Worm (Caenorhabditis elegans) whole organism, L3 larva: Measurements from ENCODE around the gene mfsd-11.

Source experiments
- R02D3.7 ChIP-seq: fragments of 150-350 bp; optimal IDR thresholded peaks from 2 replicates; lab custom pipeline; 2014; ENCODE audit warnings: missing biosample characterization, missing genetic modification characterization
- ama-1 ChIP-seq: fragments of 150-350 bp; optimal IDR thresholded peaks from 2 replicates; lab custom pipeline; 2018
- ceh-28 ChIP-seq: fragments of 150-350 bp; optimal IDR thresholded peaks from 2 replicates; lab custom pipeline; 2014; ENCODE audit warnings: missing biosample characterization, missing genetic modification reagents, missing genetic modification characterization
- ceh-9 ChIP-seq: sonication (generic microtip); optimal IDR thresholded peaks from 2 replicates; lab custom pipeline; 2018; ENCODE audit warnings: missing biosample characterization, missing genetic modification characterization
- egl-27 ChIP-seq: sonication (generic microtip); optimal IDR thresholded peaks from 4 replicates; lab custom pipeline; 2017; ENCODE audit warnings: missing biosample characterization, missing genetic modification reagents, missing genetic modification characterization
- egl-5 ChIP-seq: fragments of 150-350 bp; optimal IDR thresholded peaks from 2 replicates; lab custom pipeline; 2017; ENCODE audit warnings: missing biosample characterization, missing genetic modification reagents, missing genetic modification characterization, inconsistent platforms
- elt-1 ChIP-seq: fragments of 150-350 bp; optimal IDR thresholded peaks from 2 replicates; lab custom pipeline; 2014; ENCODE audit warnings: missing biosample characterization, missing genetic modification characterization
- elt-2 ChIP-seq: sonication (generic microtip); optimal IDR thresholded peaks from 2 replicates; lab custom pipeline; 2016; ENCODE audit warnings: missing genetic modification reagents, mild to moderate bottlenecking, missing genetic modification characterization, missing compliant biosample characterization
- elt-3 ChIP-seq, 3 experiments: fragments of 150-350 bp in 1 of 3; sonication (generic microtip) in 2 of 3; optimal IDR thresholded peaks; 2 replicates in 2 of 3; 4 replicates in 1 of 3; lab custom pipeline; 2014 to 2017; ENCODE audit warnings: missing biosample characterization in 3 of 3, missing genetic modification characterization in 3 of 3
- fkh-2 ChIP-seq: fragments of 150-350 bp; optimal IDR thresholded peaks from 2 replicates; lab custom pipeline; 2014; ENCODE audit warnings: missing biosample characterization, missing genetic modification reagents, missing genetic modification characterization
- hmg-11 ChIP-seq: sonication (generic microtip); optimal IDR thresholded peaks from 2 replicates; lab custom pipeline; 2016; ENCODE audit warnings: missing genetic modification characterization, missing compliant biosample characterization
- lin-15B ChIP-seq: fragments of 150-350 bp; optimal IDR thresholded peaks from 2 replicates; lab custom pipeline; 2014; ENCODE audit warnings: missing biosample characterization, missing genetic modification characterization
- lin-39 ChIP-seq: fragments of 150-350 bp; optimal IDR thresholded peaks from 2 replicates; lab custom pipeline; 2018; ENCODE audit warnings: missing biosample characterization, missing genetic modification reagents, missing genetic modification characterization
- lsy-12 ChIP-seq: sonication (generic microtip); optimal IDR thresholded peaks from 2 replicates; lab custom pipeline; 2016; ENCODE audit warnings: mild to moderate bottlenecking, missing genetic modification characterization, missing compliant biosample characterization
- mdl-1 ChIP-seq: fragments of 150-350 bp; optimal IDR thresholded peaks from 2 replicates; lab custom pipeline; 2014; ENCODE audit warnings: missing biosample characterization, missing genetic modification characterization
- nfya-1 ChIP-seq: sonication (generic microtip); optimal IDR thresholded peaks from 2 replicates; lab custom pipeline; 2017; ENCODE audit warnings: missing genetic modification characterization, mild to moderate bottlenecking, missing compliant biosample characterization, antibody characterized with exemption, moderate library complexity; ENCODE audit not compliant: insufficient read depth
- nhr-11 ChIP-seq: fragments of 150-350 bp; optimal IDR thresholded peaks from 2 replicates; lab custom pipeline; 2014; ENCODE audit warnings: missing biosample characterization, missing genetic modification characterization
- nhr-23 ChIP-seq: fragments of 150-350 bp; optimal IDR thresholded peaks from 2 replicates; lab custom pipeline; 2014; ENCODE audit warnings: missing biosample characterization, missing genetic modification reagents, missing genetic modification characterization
- nhr-237 ChIP-seq: fragments of 150-350 bp; optimal IDR thresholded peaks from 2 replicates; lab custom pipeline; 2014; ENCODE audit warnings: missing biosample characterization, missing genetic modification characterization
- nhr-25 ChIP-seq: sonication (generic microtip); optimal IDR thresholded peaks from 2 replicates; lab custom pipeline; 2017; ENCODE audit warnings: missing biosample characterization, missing genetic modification characterization
- nhr-43 ChIP-seq: sonication (generic microtip); optimal IDR thresholded peaks from 2 replicates; lab custom pipeline; 2016; ENCODE audit warnings: mild to moderate bottlenecking, missing genetic modification characterization, missing compliant biosample characterization; ENCODE audit not compliant: poor library complexity, severe bottlenecking
- nhr-76 ChIP-seq: fragments of 150-350 bp; sonication (generic microtip); optimal IDR thresholded peaks from 5 replicates; lab custom pipeline; 2014; ENCODE audit warnings: missing biosample characterization, missing genetic modification characterization
- nhr-77 ChIP-seq: fragments of 150-350 bp; optimal IDR thresholded peaks from 2 replicates; lab custom pipeline; 2014; ENCODE audit warnings: missing biosample characterization, missing genetic modification characterization
- pha-4 ChIP-seq: fragments of 150-350 bp; optimal IDR thresholded peaks from 2 replicates; lab custom pipeline; 2014; ENCODE audit warnings: missing biosample characterization, missing genetic modification reagents, missing genetic modification characterization
- pqm-1 ChIP-seq: fragments of 150-350 bp; optimal IDR thresholded peaks from 2 replicates; lab custom pipeline; 2017; ENCODE audit warnings: missing biosample characterization, missing genetic modification characterization, inconsistent platforms
- skn-1 ChIP-seq: fragments of 150-350 bp; optimal IDR thresholded peaks from 2 replicates; lab custom pipeline; 2014; ENCODE audit warnings: missing biosample characterization, missing genetic modification characterization
- snpc-4 ChIP-seq: fragments of 150-350 bp; optimal IDR thresholded peaks from 2 replicates; lab custom pipeline; 2014; ENCODE audit warnings: missing biosample characterization, missing genetic modification characterization
- tbx-2 ChIP-seq: sonication (generic microtip); optimal IDR thresholded peaks from 2 replicates; lab custom pipeline; 2016; ENCODE audit warnings: mild to moderate bottlenecking, missing genetic modification characterization, missing compliant biosample characterization
- unc-39 ChIP-seq: sonication (generic microtip); optimal IDR thresholded peaks from 4 replicates; lab custom pipeline; 2017; ENCODE audit warnings: missing biosample characterization, missing genetic modification characterization
- zag-1 ChIP-seq: fragments of 150-350 bp; optimal IDR thresholded peaks from 2 replicates; lab custom pipeline; 2014; ENCODE audit warnings: missing biosample characterization, missing genetic modification characterization
- ztf-4 ChIP-seq: fragments of 150-350 bp; optimal IDR thresholded peaks from 2 replicates; lab custom pipeline; 2014; ENCODE audit warnings: missing biosample characterization, missing genetic modification characterization

The mfsd-11 gene

ce11 chrX:12162659-12163058 is 8.8 kb upstream of the mfsd-11 start:
- TF ChIP-seq pha-4 (peak; percentile 96), nhr-76 (tag; lab: Kevin White, UChicago) (no peak), ztf-4 (tag; lab: Kevin White, UChicago) (no peak), mdl-1 (tag; lab: Kevin White, UChicago) (no peak), elt-2 (tag; lab: Kevin White, UChicago) (no peak), R02D3.7 (tag; lab: Kevin White, UChicago) (no peak), nhr-23 (tag; lab: Kevin White, UChicago) (no peak)

- TF ChIP-seq nhr-11 (tag; lab: Kevin White, UChicago): no peak
- no peak for TF ChIP-seq unc-39 (tag; lab: Kevin White, UChicago)
- peak; percentile 11 for TF ChIP-seq hmg-11 (tag; lab: Kevin White, UChicago)
- no peak for TF ChIP-seq elt-2 (tag; lab: Kevin White, UChicago)
- TF ChIP-seq nhr-23 (tag; lab: Kevin White, UChicago): peak; percentile 59
- peak; percentile 60 for TF ChIP-seq nhr-25 (tag; lab: Kevin White, UChicago)
- TF ChIP-seq nhr-43 (tag; lab: Kevin White, UChicago): peak; percentile 38
- TF ChIP-seq ceh-9: no peak
- no peak for TF ChIP-seq nhr-76 (tag; lab: Kevin White, UChicago)
- no peak for TF ChIP-seq egl-27
Measured at ce11 chrX:12160002-12160690, 6.2 kb upstream of the mfsd-11 start, which contains the start of gene F57G12.2. F57G12.2 (minus strand) TSS chrX:12160052.

- TF ChIP-seq egl-5 (tag; lab: Kevin White, UChicago): peak; percentile 67
- no peak for TF ChIP-seq ceh-28
- TF ChIP-seq, all 47 proteins: peak for 1
Measured at ce11 chrX:12158641-12159040, 4.7 kb upstream of the mfsd-11 start.

- TF ChIP-seq nfya-1 (tag; lab: Kevin White, UChicago) (peak; percentile 2), nhr-11 (tag; lab: Kevin White, UChicago) (no peak)
Measured at ce11 chrX:12149638-12150137, 4.2 kb downstream of the mfsd-11 start, which contains the start of gene znf-474. znf-474 (plus strand) TSS chrX:12149924.

ce11 chrX:12146453-12147085 is 7.3 kb downstream of the mfsd-11 start, which contains the start of gene pycr-1:
pycr-1 (plus strand) TSS chrX:12146832.
- TF ChIP-seq elt-3 (tag; optimal IDR thresholded peaks at IDR 0.05; lab: Kevin White, UChicago) (peak in 1 of 3 experiments; percentile 2), R02D3.7 (tag; lab: Kevin White, UChicago) (no peak), pqm-1 (tag; lab: Kevin White, UChicago) (peak; percentile 70), pha-4 (peak; percentile 35), mdl-1 (tag; lab: Kevin White, UChicago) (no peak), elt-2 (tag; lab: Kevin White, UChicago) (peak; percentile 72), lsy-12 (tag; lab: Kevin White, UChicago) (no peak)

- TF ChIP-seq lsy-12 (tag; lab: Kevin White, UChicago): no peak
- TF ChIP-seq pqm-1 (tag; lab: Kevin White, UChicago): peak; percentile 9
- no peak for TF ChIP-seq lin-15B (tag; lab: Kevin White, UChicago)
- TF ChIP-seq egl-5 (tag; lab: Kevin White, UChicago): no peak
- no peak for TF ChIP-seq nhr-237 (tag; lab: Kevin White, UChicago)
- no peak for TF ChIP-seq nhr-77 (tag; lab: Kevin White, UChicago)
- no peak for TF ChIP-seq ama-1 (lab: Kevin White, UChicago)
- TF ChIP-seq snpc-4 (tag; lab: Kevin White, UChicago): no peak
- TF ChIP-seq elt-1 (tag; lab: Kevin White, UChicago): no peak
- no peak for TF ChIP-seq skn-1 (tag; lab: Kevin White, UChicago)
- no peak for TF ChIP-seq tbx-2 (tag; lab: Kevin White, UChicago)
- no peak for TF ChIP-seq pha-4
- TF ChIP-seq lin-39: no peak
- TF ChIP-seq zag-1: no peak
- no peak for TF ChIP-seq mdl-1 (tag; lab: Kevin White, UChicago)
- no peak for TF ChIP-seq fkh-2
- peak; percentile 48 for TF ChIP-seq elt-2 (tag; lab: Kevin White, UChicago)
Measured at ce11 chrX:12145919-12146318, 8.0 kb downstream of the mfsd-11 start.
